Worm (Caenorhabditis elegans) whole organism, L3 larva: ENCODE results near the gene F46B3.23.

ENCODE experiments used
- ZK546.5 ChIP-seq: sonication (generic microtip); optimal IDR thresholded peaks from 2 replicates; lab custom pipeline; 2017; ENCODE audit warnings: missing biosample characterization, missing genetic modification characterization
- ceh-28 ChIP-seq: fragments of 150-350 bp; optimal IDR thresholded peaks from 2 replicates; lab custom pipeline; 2014; ENCODE audit warnings: missing biosample characterization, missing genetic modification reagents, missing genetic modification characterization
- elt-3 ChIP-seq, 3 experiments: fragments of 150-350 bp in 1 of 3; sonication (generic microtip) in 2 of 3; optimal IDR thresholded peaks; 2 replicates in 2 of 3; 4 replicates in 1 of 3; lab custom pipeline; 2014 to 2017; ENCODE audit warnings: missing biosample characterization in 3 of 3, missing genetic modification characterization in 3 of 3
- lin-39 ChIP-seq: fragments of 150-350 bp; optimal IDR thresholded peaks from 2 replicates; lab custom pipeline; 2018; ENCODE audit warnings: missing biosample characterization, missing genetic modification reagents, missing genetic modification characterization
- unc-62 ChIP-seq: fragments of 150-350 bp; sonication (generic microtip); optimal IDR thresholded peaks from 4 replicates; lab custom pipeline; 2014; ENCODE audit warnings: missing biosample characterization, missing genetic modification reagents, missing genetic modification characterization
- ztf-11 ChIP-seq: fragments of 150-350 bp; optimal IDR thresholded peaks from 2 replicates; lab custom pipeline; 2014; ENCODE audit warnings: missing biosample characterization, missing genetic modification characterization
- ztf-4 ChIP-seq: fragments of 150-350 bp; optimal IDR thresholded peaks from 2 replicates; lab custom pipeline; 2014; ENCODE audit warnings: missing biosample characterization, missing genetic modification characterization

- no peak for TF ChIP-seq ceh-28 (tag; lab: Kevin White, UChicago)
- no peak for TF ChIP-seq ztf-11 (tag; lab: Kevin White, UChicago)
- TF ChIP-seq lin-39: no peak
- no peak for TF ChIP-seq ztf-4 (tag; lab: Kevin White, UChicago)
- no peak for TF ChIP-seq elt-3 (tag; optimal IDR thresholded peaks at IDR 0.05; lab: Kevin White, UChicago)
- no peak for TF ChIP-seq ZK546.5 (tag; lab: Kevin White, UChicago)
- TF ChIP-seq unc-62: no peak
These were observed 31.8 kb upstream of the F46B3.23 start, which contains the start of gene Y44A6B.3 for ce11 chrV:20638344-20638743.
